Worm (Caenorhabditis elegans): Measurements from ENCODE around the gene ZK829.7.

ce11 chrIV:11986407-11986806, 25.1 kb upstream of the ZK829.7 start:
- TF ChIP-seq him-1 (tag; optimal IDR thresholded peaks at IDR 0.05), result no peak
- TF ChIP-seq W03F9.2 (tag; optimal IDR thresholded peaks at IDR 0.05), result no peak

Measured in whole organism, L4/young adult.